Worm (Caenorhabditis elegans) whole organism, young adult: ENCODE measurements around the gene Y70C5A.3.

Experiments used
- dox-1 ChIP-seq: fragments of 200-800 bp; sonication (Bioruptor generic); IDR thresholded peaks from 2 replicates; pipeline ENCODE4 v1.3.6; 2022; ENCODE audit warnings: missing genetic modification reagents, missing genetic modification characterization, missing compliant biosample characterization
- efl-1 ChIP-seq: fragments of 150-350 bp; optimal IDR thresholded peaks from 2 replicates; lab custom pipeline; 2014; ENCODE audit warnings: missing biosample characterization, missing genetic modification reagents, missing genetic modification characterization
- rec-8 ChIP-seq, 2 experiments: sonication (generic microtip); optimal IDR thresholded peaks; 2 replicates each; lab custom pipeline; 2016; ENCODE audit warnings: mild to moderate bottlenecking in 2 of 2, missing genetic modification characterization in 2 of 2, missing genetic modification reagents in 2 of 2, missing genotype in 2 of 2, missing biosample characterization in 1 of 2, missing compliant biosample characterization in 1 of 2, moderate library complexity in 1 of 2

ce11 chrV:16622754-16623261, 2.1 kb upstream of the Y70C5A.3 start, which contains the start of gene Y70C5A.2:
- TF ChIP-seq rec-8 (tag; optimal IDR thresholded peaks at IDR 0.05; lab: Kevin White, UChicago) (no peak), efl-1 (no peak), dox-1 (peak; percentile 10; the same call in 1 of the 2 replicates)
